Worm (Caenorhabditis elegans): ENCODE measurements around the gene ceh-58.

The ceh-58 gene

ce11 chrII:10395303-10395757, 25.9 kb upstream of the ceh-58 start, which contains the start of gene T09F3.4:
TSS of gene T09F3.4 (plus strand) at chrII:10395707.
- peak; percentile 45 for TF ChIP-seq unc-120 (tag; optimal IDR thresholded peaks at IDR 0.05; ENCODE audit: poor library complexity, severe bottlenecking)
- no peak for TF ChIP-seq cnd-1 (tag; optimal IDR thresholded peaks at IDR 0.05)
- TF ChIP-seq nhr-28 (tag; optimal IDR thresholded peaks at IDR 0.05) = peak; percentile 7
- TF ChIP-seq lin-13 (tag; optimal IDR thresholded peaks at IDR 0.05) = no peak
- no peak for TF ChIP-seq snpc-4 (tag; optimal IDR thresholded peaks at IDR 0.05)
- TF ChIP-seq mep-1 (tag; optimal IDR thresholded peaks at IDR 0.05) = no peak
- no peak for TF ChIP-seq ces-1 (GFP tag; optimal IDR thresholded peaks at IDR 0.05)
- TF ChIP-seq bed-3 (GFP tag; optimal IDR thresholded peaks at IDR 0.05) = no peak
- TF ChIP-seq lsy-2 (tag; optimal IDR thresholded peaks at IDR 0.05) = peak; percentile 11

- no peak for TF ChIP-seq mab-5 (tag; optimal IDR thresholded peaks at IDR 0.05)
- TF ChIP-seq lin-13 (tag; optimal IDR thresholded peaks at IDR 0.05) = no peak
- TF ChIP-seq snpc-4 (tag; optimal IDR thresholded peaks at IDR 0.05) = no peak
- no peak for TF ChIP-seq pha-4 (tag; optimal IDR thresholded peaks at IDR 0.05)
- no peak for TF ChIP-seq mls-2 (tag; optimal IDR thresholded peaks at IDR 0.05)
- no peak for TF ChIP-seq drap-1 (GFP tag; optimal IDR thresholded peaks at IDR 0.05)
- no peak for TF ChIP-seq unc-120 (tag; optimal IDR thresholded peaks at IDR 0.05; ENCODE audit: poor library complexity, severe bottlenecking)
- TF ChIP-seq lin-32 (GFP tag; optimal IDR thresholded peaks at IDR 0.05) = no peak
- TF ChIP-seq ceh-83 (GFP tag; optimal IDR thresholded peaks at IDR 0.05) = no peak
- TF ChIP-seq sem-2 (GFP tag; optimal IDR thresholded peaks at IDR 0.05) = no peak
- no peak for TF ChIP-seq nhr-237 (tag; optimal IDR thresholded peaks at IDR 0.05)
Measured at ce11 chrII:10393282-10394179, 24.1 kb upstream of the ceh-58 start, which contains the start of gene gpd-1. TSS of gene gpd-1 (plus strand) at chrII:10394129.

- no peak for TF ChIP-seq nhr-237 (tag; optimal IDR thresholded peaks at IDR 0.05)
- no peak for TF ChIP-seq zip-8 (tag; optimal IDR thresholded peaks at IDR 0.05)
- no peak for TF ChIP-seq ztf-11 (tag; optimal IDR thresholded peaks at IDR 0.05)
Measured at ce11 chrII:10390854-10391253, 21.5 kb upstream of the ceh-58 start, which contains the start of the genes T09F3.2 and T09F3.7. TSS of gene T09F3.2 (plus strand) at chrII:10391154. TSS of gene T09F3.7 (plus strand) at chrII:10391168.

ce11 chrII:10390250-10390821, 20.9 kb upstream of the ceh-58 start:
- TF ChIP-seq nhr-76 (tag; optimal IDR thresholded peaks at IDR 0.05) = no peak
- TF ChIP-seq M03D4.4 (tag; optimal IDR thresholded peaks at IDR 0.05) = no peak
- TF ChIP-seq ces-1 (GFP tag; optimal IDR thresholded peaks at IDR 0.05) = no peak
- TF ChIP-seq ceh-43 (GFP tag; optimal IDR thresholded peaks at IDR 0.05) = no peak

ce11 chrII:10389776-10390175, 20.4 kb upstream of the ceh-58 start:
- no peak for TF ChIP-seq ham-2 (GFP tag; optimal IDR thresholded peaks at IDR 0.05)
- TF ChIP-seq blmp-1 (tag; optimal IDR thresholded peaks at IDR 0.05) = no peak
- no peak for TF ChIP-seq ceh-83 (GFP tag; optimal IDR thresholded peaks at IDR 0.05)
- no peak for TF ChIP-seq sptf-1 (tag; optimal IDR thresholded peaks at IDR 0.05)
- no peak for TF ChIP-seq nhr-237 (tag; optimal IDR thresholded peaks at IDR 0.05)
- TF ChIP-seq nhr-12 (tag; optimal IDR thresholded peaks at IDR 0.05) = no peak
- no peak for TF ChIP-seq nhr-76 (tag; optimal IDR thresholded peaks at IDR 0.05)
- no peak for TF ChIP-seq bed-3 (GFP tag; optimal IDR thresholded peaks at IDR 0.05)
- TF ChIP-seq lsy-2 (tag; optimal IDR thresholded peaks at IDR 0.05) = no peak
- no peak for TF ChIP-seq lin-32 (GFP tag; optimal IDR thresholded peaks at IDR 0.05)
- no peak for TF ChIP-seq snpc-4 (tag; optimal IDR thresholded peaks at IDR 0.05)
- TF ChIP-seq flh-1 (GFP tag; optimal IDR thresholded peaks at IDR 0.05) = no peak
- no peak for TF ChIP-seq cnd-1 (tag; optimal IDR thresholded peaks at IDR 0.05)
- TF ChIP-seq elt-3 (tag; optimal IDR thresholded peaks at IDR 0.05) = no peak
- TF ChIP-seq nhr-28 (tag; optimal IDR thresholded peaks at IDR 0.05) = no peak
- no peak for TF ChIP-seq mab-5 (tag; optimal IDR thresholded peaks at IDR 0.05)
- TF ChIP-seq mep-1 (tag; optimal IDR thresholded peaks at IDR 0.05) = no peak
- no peak for TF ChIP-seq sem-2 (GFP tag; optimal IDR thresholded peaks at IDR 0.05)
- TF ChIP-seq zip-8 (tag; optimal IDR thresholded peaks at IDR 0.05) = no peak
